Worm (Caenorhabditis elegans) whole organism, early embryonic: ENCODE results near the gene pho-5.

Experiments used
- aly-1 ChIP-seq: sonication (generic microtip); optimal IDR thresholded peaks from 2 replicates; lab custom pipeline; 2016; ENCODE audit warnings: missing genetic modification characterization, missing compliant biosample characterization
- ama-1 ChIP-seq: fragments of 150-350 bp; optimal IDR thresholded peaks from 2 replicates; lab custom pipeline; 2014
- flt-1 ChIP-seq: fragments of 200-800 bp; sonication (Bioruptor generic); IDR thresholded peaks from 2 replicates; pipeline ENCODE4 v1.3.6; 2022; ENCODE audit warnings: missing genetic modification characterization, missing compliant biosample characterization
- hmg-4 ChIP-seq: fragments of 200-800 bp; sonication (Bioruptor generic); optimal IDR thresholded peaks from 2 replicates; lab custom pipeline; 2018; ENCODE audit warnings: mild to moderate bottlenecking, missing genetic modification characterization, missing compliant biosample characterization

ce11 chrIII:7272828-7273227 is 12.9 kb downstream of the pho-5 start:
- no peak for TF ChIP-seq aly-1 (tag; lab: Kevin White, UChicago)
- TF ChIP-seq hmg-4 (GFP tag; lab: Kevin White, UChicago) = no peak
- no peak for TF ChIP-seq ama-1 (lab: Kevin White, UChicago)
- TF ChIP-seq flt-1 (GFP tag; lab: Robert Waterston, UW) = no peak
